Worm (Caenorhabditis elegans) whole organism, young adult: ENCODE measurements around the gene ZC518.8.
A peak's percentile ranks its signal among the peaks of the same experiment; 100 is the strongest.

Source experiments
- B0035.1 ChIP-seq: sonication (generic microtip); optimal IDR thresholded peaks from 2 replicates; lab custom pipeline; 2016; ENCODE audit warnings: missing genetic modification characterization, mild to moderate bottlenecking, missing compliant biosample characterization, missing genotype, missing genetic modification reagents
- C06A6.2 ChIP-seq: fragments of 200-800 bp; sonication (Bioruptor generic); conservative IDR thresholded peaks from 2 replicates; pipeline ENCODE4 v1.3.6; 2022; ENCODE audit warnings: missing genetic modification characterization, missing compliant biosample characterization
- F39B2.1 ChIP-seq: fragments of 200-800 bp; sonication (Bioruptor generic); IDR thresholded peaks from 2 replicates; pipeline ENCODE4 v1.3.6; 2022; ENCODE audit warnings: missing genetic modification reagents, missing genetic modification characterization, missing compliant biosample characterization
- F55B11.4 ChIP-seq: sonication (generic microtip); optimal IDR thresholded peaks from 2 replicates; lab custom pipeline; 2016; ENCODE audit warnings: missing compliant biosample characterization, missing genetic modification characterization, borderline replicate concordance; ENCODE audit not compliant: insufficient read depth
- F57C9.4 ChIP-seq: sonication (generic microtip); optimal IDR thresholded peaks from 2 replicates; lab custom pipeline; 2017; ENCODE audit warnings: mild to moderate bottlenecking, missing genetic modification characterization, missing compliant biosample characterization
- K11D2.4 ChIP-seq: fragments of 200-800 bp; sonication (Bioruptor generic); IDR thresholded peaks from 2 replicates; pipeline ENCODE4 v1.3.6; 2022; ENCODE audit warnings: missing genetic modification reagents, missing genetic modification characterization, missing compliant biosample characterization
- K12H6.12 ChIP-seq: fragments of 200-800 bp; sonication (Bioruptor generic); optimal IDR thresholded peaks from 2 replicates; lab custom pipeline; 2018; ENCODE audit warnings: mild to moderate bottlenecking, missing genetic modification characterization, missing compliant biosample characterization
- T07F8.4 ChIP-seq: sonication (generic microtip); optimal IDR thresholded peaks from 2 replicates; lab custom pipeline; 2016; ENCODE audit warnings: mild to moderate bottlenecking, missing genetic modification characterization, moderate library complexity, missing compliant biosample characterization
- Y56A3A.18 ChIP-seq: fragments of 200-800 bp; sonication (Bioruptor generic); IDR thresholded peaks from 2 replicates; pipeline ENCODE4 v1.3.6; 2022; ENCODE audit warnings: missing genetic modification reagents, missing genetic modification characterization, missing compliant biosample characterization
- ama-1 ChIP-seq, 3 experiments: fragments of 150-350 bp in 1 of 3; sonication (generic microtip) in 2 of 3; optimal IDR thresholded peaks; 2 replicates each; lab custom pipeline; 2014 to 2018; ENCODE audit warnings: missing biosample characterization in 2 of 3, missing genetic modification characterization in 2 of 3, missing genetic modification reagents in 2 of 3
- atf-7 ChIP-seq: sonication (generic microtip); optimal IDR thresholded peaks from 2 replicates; lab custom pipeline; 2017; ENCODE audit warnings: mild to moderate bottlenecking, missing genetic modification characterization, missing compliant biosample characterization
- attf-3 ChIP-seq: fragments of 200-800 bp; sonication (Bioruptor generic); conservative IDR thresholded peaks from 2 replicates; pipeline ENCODE4 v1.3.6; 2022; ENCODE audit warnings: missing genetic modification reagents, missing genetic modification characterization, missing compliant biosample characterization
- bed-1 ChIP-seq: fragments of 200-800 bp; sonication (Bioruptor generic); IDR thresholded peaks from 2 replicates; pipeline ENCODE4 v1.3.6; 2022; ENCODE audit warnings: missing genetic modification reagents, missing genetic modification characterization, missing compliant biosample characterization
- cebp-2 ChIP-seq: fragments of 200-800 bp; sonication (Bioruptor generic); IDR thresholded peaks from 2 replicates; pipeline ENCODE4 v1.3.6; 2022; ENCODE audit warnings: missing genetic modification characterization, missing compliant biosample characterization
- ceh-91 ChIP-seq: fragments of 200-800 bp; sonication (Bioruptor generic); IDR thresholded peaks from 2 replicates; pipeline ENCODE4 v1.3.6; 2022; ENCODE audit warnings: missing genetic modification reagents, missing genetic modification characterization, missing compliant biosample characterization
- dox-1 ChIP-seq: fragments of 200-800 bp; sonication (Bioruptor generic); IDR thresholded peaks from 2 replicates; pipeline ENCODE4 v1.3.6; 2022; ENCODE audit warnings: missing genetic modification reagents, missing genetic modification characterization, missing compliant biosample characterization
- egl-44 ChIP-seq: fragments of 200-800 bp; sonication (Bioruptor generic); IDR thresholded peaks from 2 replicates; pipeline ENCODE4 v1.3.6; 2022; ENCODE audit warnings: missing genetic modification reagents, missing genetic modification characterization, missing compliant biosample characterization
- fkh-3 ChIP-seq: sonication (generic microtip); optimal IDR thresholded peaks from 2 replicates; lab custom pipeline; 2016; ENCODE audit warnings: mild to moderate bottlenecking, missing genetic modification characterization, missing compliant biosample characterization
- hmg-1.2 ChIP-seq: fragments of 200-800 bp; sonication (Bioruptor generic); IDR thresholded peaks from 2 replicates; pipeline ENCODE4 v1.3.6; 2022; ENCODE audit warnings: missing genetic modification reagents, missing genetic modification characterization, missing compliant biosample characterization
- lin-40 ChIP-seq: sonication (generic microtip); optimal IDR thresholded peaks from 2 replicates; lab custom pipeline; 2016; ENCODE audit warnings: missing genetic modification characterization, mild to moderate bottlenecking, missing compliant biosample characterization, missing genotype, missing genetic modification reagents
- lin-54 ChIP-seq: fragments of 200-800 bp; sonication (Bioruptor generic); optimal IDR thresholded peaks from 2 replicates; lab custom pipeline; 2018; ENCODE audit warnings: mild to moderate bottlenecking, missing genetic modification characterization, missing compliant biosample characterization
- lsl-1 ChIP-seq: fragments of 200-800 bp; sonication (Bioruptor generic); optimal IDR thresholded peaks from 2 replicates; lab custom pipeline; 2018; ENCODE audit warnings: mild to moderate bottlenecking, missing genetic modification characterization, moderate library complexity, missing compliant biosample characterization
- lsy-27 ChIP-seq: sonication (generic microtip); optimal IDR thresholded peaks from 2 replicates; lab custom pipeline; 2017; ENCODE audit warnings: missing genetic modification characterization, mild to moderate bottlenecking, missing compliant biosample characterization, antibody characterized with exemption, missing genotype, borderline replicate concordance; ENCODE audit not compliant: insufficient read depth
- madf-10 ChIP-seq: sonication (generic microtip); optimal IDR thresholded peaks from 2 replicates; lab custom pipeline; 2016; ENCODE audit warnings: mild to moderate bottlenecking, missing genetic modification characterization, missing compliant biosample characterization
- madf-6 ChIP-seq: fragments of 200-800 bp; sonication (Bioruptor generic); IDR thresholded peaks from 2 replicates; pipeline ENCODE4 v1.3.6; 2022; ENCODE audit warnings: missing genetic modification reagents, missing genetic modification characterization, missing compliant biosample characterization
- mes-4 ChIP-seq: sonication (generic microtip); optimal IDR thresholded peaks from 2 replicates; lab custom pipeline; 2016; ENCODE audit warnings: missing genotype, missing genetic modification characterization, missing compliant biosample characterization
- nhr-27 ChIP-seq: fragments of 200-800 bp; sonication (Bioruptor generic); optimal IDR thresholded peaks from 2 replicates; lab custom pipeline; 2018; ENCODE audit warnings: mild to moderate bottlenecking, missing genetic modification characterization, moderate library complexity, missing compliant biosample characterization
- nhr-80 ChIP-seq: sonication (generic microtip); optimal IDR thresholded peaks from 2 replicates; lab custom pipeline; 2016; ENCODE audit warnings: missing genetic modification characterization, missing compliant biosample characterization
- pha-4 ChIP-seq: fragments of 150-350 bp; sonication (generic microtip); optimal IDR thresholded peaks from 2 replicates; lab custom pipeline; 2014; ENCODE audit warnings: missing biosample characterization, missing genetic modification reagents, missing genetic modification characterization
- snpc-3.4 ChIP-seq: sonication (generic microtip); optimal IDR thresholded peaks from 2 replicates; lab custom pipeline; 2017; ENCODE audit warnings: missing genetic modification characterization, mild to moderate bottlenecking, missing compliant biosample characterization, antibody characterized with exemption, moderate library complexity, missing genotype, missing genetic modification reagents
- snpc-4 ChIP-seq, 5 experiments: fragments of 150-350 bp in 1 of 5; sonication (generic microtip) in 4 of 5; optimal IDR thresholded peaks; 2 replicates each; lab custom pipeline; 2014 to 2018; ENCODE audit warnings: missing genetic modification characterization in 5 of 5, missing biosample characterization in 3 of 5, antibody characterized with exemption in 2 of 5, mild to moderate bottlenecking in 2 of 5, missing compliant biosample characterization in 2 of 5, missing genotype in 2 of 5, moderate library complexity in 2 of 5, missing genetic modification reagents in 1 of 5
- somi-1 ChIP-seq: fragments of 200-800 bp; sonication (Bioruptor generic); optimal IDR thresholded peaks from 2 replicates; lab custom pipeline; 2018; ENCODE audit warnings: mild to moderate bottlenecking, missing genetic modification characterization, missing compliant biosample characterization
- tbx-9 ChIP-seq: sonication (generic microtip); optimal IDR thresholded peaks from 2 replicates; lab custom pipeline; 2016; ENCODE audit warnings: borderline replicate concordance, missing genetic modification characterization, inconsistent platforms, missing compliant biosample characterization
- unc-130 ChIP-seq: sonication (generic microtip); optimal IDR thresholded peaks from 2 replicates; lab custom pipeline; 2016; ENCODE audit warnings: missing genetic modification reagents, missing genetic modification characterization, missing compliant biosample characterization
- unc-62 ChIP-seq: fragments of 150-350 bp; optimal IDR thresholded peaks from 2 replicates; lab custom pipeline; 2014; ENCODE audit warnings: missing biosample characterization, missing genetic modification reagents, missing genetic modification characterization
- xnd-1 ChIP-seq: sonication (generic microtip); optimal IDR thresholded peaks from 2 replicates; lab custom pipeline; 2016; ENCODE audit warnings: missing genotype, missing genetic modification reagents, missing genetic modification characterization, missing compliant biosample characterization
- zim-3 ChIP-seq: sonication (generic microtip); optimal IDR thresholded peaks from 2 replicates; lab custom pipeline; 2017; ENCODE audit warnings: mild to moderate bottlenecking, missing genetic modification characterization, moderate library complexity, missing compliant biosample characterization
- ztf-25 ChIP-seq: fragments of 200-800 bp; sonication (Bioruptor generic); IDR thresholded peaks from 2 replicates; pipeline ENCODE4 v1.3.6; 2022; ENCODE audit warnings: missing genetic modification reagents, missing genetic modification characterization, missing compliant biosample characterization
- ztf-26 ChIP-seq: sonication (generic microtip); optimal IDR thresholded peaks from 2 replicates; lab custom pipeline; 2017; ENCODE audit warnings: missing genetic modification characterization, missing compliant biosample characterization
- ztf-6 ChIP-seq: fragments of 200-800 bp; sonication (Bioruptor generic); IDR thresholded peaks from 2 replicates; pipeline ENCODE4 v1.3.6; 2022; ENCODE audit warnings: missing genetic modification reagents, missing genetic modification characterization, missing compliant biosample characterization

The ZC518.8 gene

ce11 chrIV:12403440-12403839 is 41.7 kb upstream of the ZC518.8 start:
- TF ChIP-seq lsl-1 (no peak), xnd-1 (tag; lab: Kevin White, UChicago) (no peak), atf-7 (tag; lab: Kevin White, UChicago) (no peak), F57C9.4 (no peak), fkh-3 (tag; lab: Kevin White, UChicago) (no peak), hmg-1.2 (GFP tag; lab: Robert Waterston, UW) (no peak), zim-3 (tag; lab: Kevin White, UChicago) (no peak), somi-1 (GFP tag; lab: Kevin White, UChicago) (no peak), ztf-25 (GFP tag; lab: Robert Waterston, UW) (no peak), attf-3 (GFP tag; lab: Robert Waterston, UW) (no peak), snpc-4 (GFP tag; optimal IDR thresholded peaks at IDR 0.05; lab: Kevin White, UChicago) (no peak), snpc-4 (tag; optimal IDR thresholded peaks at IDR 0.05; lab: Kevin White, UChicago) (no peak), lin-54 (no peak), C06A6.2 (GFP tag; lab: Robert Waterston, UW) (no peak), Y56A3A.18 (GFP tag; lab: Robert Waterston, UW) (no peak), F39B2.1 (no peak), madf-10 (no peak)

- peak; percentile 10 for TF ChIP-seq lin-54
- no peak for TF ChIP-seq mes-4
- TF ChIP-seq lin-40 (tag; lab: Kevin White, UChicago) = peak; percentile 19
- no peak for TF ChIP-seq madf-6 (GFP tag; lab: Robert Waterston, UW)
- TF ChIP-seq K11D2.4 (GFP tag; lab: Robert Waterston, UW) = no peak
- no peak for TF ChIP-seq F55B11.4 (tag; lab: Kevin White, UChicago)
- no peak for TF ChIP-seq egl-44 (GFP tag; lab: Robert Waterston, UW)
- peak; percentile 19 for TF ChIP-seq atf-7 (tag; lab: Kevin White, UChicago)
- TF ChIP-seq nhr-80 (tag; lab: Kevin White, UChicago) = peak; percentile 93
- peak; percentile 69 for TF ChIP-seq unc-62 (GFP tag; lab: Kevin White, UChicago)
- TF ChIP-seq lsy-27 = no peak
- TF ChIP-seq dox-1 = peak; percentile 47; the same call in 1 of the 2 replicates
Measured at ce11 chrIV:12399983-12400382, 38.3 kb upstream of the ZC518.8 start.

- TF ChIP-seq ceh-91 (GFP tag; lab: Robert Waterston, UW) = no peak
- TF ChIP-seq egl-44 (GFP tag; lab: Robert Waterston, UW) = no peak
- TF ChIP-seq unc-62 (GFP tag; lab: Kevin White, UChicago) = no peak
- no peak for TF ChIP-seq atf-7 (tag; lab: Kevin White, UChicago)
Measured at ce11 chrIV:12398437-12398836, 36.7 kb upstream of the ZC518.8 start, which contains the start of gene acs-20. TSS of gene acs-20 (minus strand) at chrIV:12398706.

- TF ChIP-seq T07F8.4 (tag; lab: Kevin White, UChicago) (no peak), cebp-2 (0 out of 2 replicates have a peak, but pooled peaks have one; percentile 41), unc-130 (GFP tag; lab: Kevin White, UChicago) (no peak)
- TF ChIP-seq, all 124 proteins: peak for 1
Measured at ce11 chrIV:12396645-12397258, 35.0 kb upstream of the ZC518.8 start.

ce11 chrIV:12391003-12391637 is 29.4 kb upstream of the ZC518.8 start, which contains the start of the genes rps-23 and dpm-3:
TSS of gene rps-23 (minus strand) at chrIV:12391053.
TSS of gene dpm-3 (plus strand) at chrIV:12391587.
- TF ChIP-seq tbx-9 (no peak), lin-54 (peak; percentile 91), B0035.1 (tag; lab: Kevin White, UChicago) (peak; percentile 40), F55B11.4 (tag; lab: Kevin White, UChicago) (no peak), ztf-6 (GFP tag; lab: Robert Waterston, UW) (peak; percentile 87), K12H6.12 (tag; lab: Kevin White, UChicago) (peak; percentile 91), pha-4 (tag; lab: Kevin White, UChicago) (peak; percentile 93), ama-1 (optimal IDR thresholded peaks at IDR 0.05; lab: Kevin White, UChicago) (no peak), ama-1 (GFP tag; optimal IDR thresholded peaks at IDR 0.05; lab: Kevin White, UChicago) (no peak), ztf-26 (peak; percentile 49), bed-1 (0 out of 2 replicates have a peak, but pooled peaks have one; percentile 19), snpc-3.4 (tag; lab: Kevin White, UChicago) (peak; percentile 75), nhr-27 (tag; lab: Kevin White, UChicago) (no peak)
